Fruit fly (Drosophila melanogaster): Measurements from ENCODE around the gene H2.0.

dm6 chr2L:5978333-5979054 is 40.7 kb downstream of the H2.0 start:
- TF ChIP-seq EcR (GFP tag; optimal IDR thresholded peaks at IDR 0.05) (peak; percentile 45), CG8301 (tag; optimal IDR thresholded peaks at IDR 0.05) (no peak), CG15710 (tag; optimal IDR thresholded peaks at IDR 0.05) (peak; percentile 5), CG13204 (GFP tag; optimal IDR thresholded peaks at IDR 0.05) (peak; percentile 68), CG9948 (tag; optimal IDR thresholded peaks at IDR 0.05) (no peak), CG14655 (GFP tag; optimal IDR thresholded peaks at IDR 0.05) (no peak), CG12605 (GFP tag; IDR thresholded peaks at IDR 0.05) (no peak), Pif1A (GFP tag; optimal IDR thresholded peaks at IDR 0.05) (no peak), fd96Ca (GFP tag; IDR thresholded peaks at IDR 0.05) (no peak)
